Worm (Caenorhabditis elegans): ENCODE measurements around the gene srh-207.

srh-207 gene

DNA sequence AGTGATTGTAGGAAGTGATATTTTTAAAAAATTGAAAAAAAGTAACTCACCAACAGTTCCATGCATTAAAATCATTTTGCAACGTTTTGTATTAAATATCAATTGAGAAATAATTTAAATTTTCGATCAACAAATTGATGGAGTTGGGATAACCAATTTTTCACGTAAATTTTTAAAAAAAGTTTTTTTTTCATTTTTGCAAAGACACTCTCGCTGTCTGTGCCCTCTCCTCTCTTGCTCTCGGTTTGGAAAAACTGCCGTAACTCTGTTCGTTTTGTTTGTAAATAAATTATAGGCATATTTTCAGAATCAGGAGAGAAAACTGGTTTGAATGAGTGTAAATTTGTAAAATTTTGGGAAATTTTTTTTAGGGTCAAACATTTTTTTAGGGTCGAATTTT is 12.2 kb downstream of the srh-207 start, which contains the start of gene Y51A2B.16:
Gene Y51A2B.16, minus strand, starts transcription at position 101 of the 400 bp plus-strand sequence.
- TF ChIP-seq elt-2 (tag; optimal IDR thresholded peaks at IDR 0.05) (no peak), nhr-25 (tag; optimal IDR thresholded peaks at IDR 0.05) (no peak), pqm-1 (tag; optimal IDR thresholded peaks at IDR 0.05) (no peak), ama-1 (optimal IDR thresholded peaks at IDR 0.05) (no peak), sea-2 (GFP tag; optimal IDR thresholded peaks at IDR 0.05) (no peak), nhr-76 (tag; optimal IDR thresholded peaks at IDR 0.05) (no peak)

DNA sequence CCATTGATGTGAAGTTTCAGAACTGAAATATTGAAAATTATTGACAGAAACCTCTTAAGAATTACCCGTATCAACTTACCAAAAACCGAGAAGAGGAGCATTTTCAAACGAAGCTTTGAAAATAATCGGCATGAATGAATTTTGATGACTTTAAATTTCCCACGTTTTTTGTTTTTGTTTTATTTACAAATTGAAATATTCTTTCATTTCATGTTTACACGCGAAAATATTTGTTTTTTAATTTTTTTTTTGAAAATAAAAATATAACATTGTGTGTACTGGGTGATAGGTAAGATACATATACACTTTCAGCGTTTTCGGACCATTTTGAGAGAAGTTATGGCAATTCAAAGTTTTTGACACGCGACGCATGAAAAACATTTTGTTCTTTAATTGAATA is 14.4 kb downstream of the srh-207 start, which contains the start of gene Y51A2B.9:
Gene Y51A2B.9, minus strand, starts transcription at position 101 of the 400 bp plus-strand sequence.
- no peak for TF ChIP-seq ceh-28 (tag; optimal IDR thresholded peaks at IDR 0.05)
- no peak for TF ChIP-seq nhr-43 (tag; optimal IDR thresholded peaks at IDR 0.05; ENCODE audit: poor library complexity, severe bottlenecking)
- TF ChIP-seq ceh-16 (tag; optimal IDR thresholded peaks at IDR 0.05): no peak

DNA sequence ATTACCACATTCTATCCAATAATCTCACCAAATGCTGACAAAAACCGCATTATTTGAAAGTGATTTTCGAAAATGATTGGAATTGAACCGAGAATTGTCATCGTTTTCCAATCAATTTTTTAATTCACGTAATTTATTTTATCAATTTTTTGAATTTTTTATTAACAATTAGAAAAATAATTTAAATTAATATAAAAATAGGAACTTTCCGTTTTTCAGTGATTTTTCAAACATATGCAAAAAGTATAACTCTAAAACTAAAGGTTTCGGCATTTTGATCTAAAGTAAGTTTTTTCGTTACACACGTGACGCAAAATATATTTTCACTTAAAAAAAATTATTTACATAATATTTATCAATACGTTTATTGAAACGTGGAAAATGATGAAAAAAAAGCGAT is 15.8 kb downstream of the srh-207 start, which contains the start of gene Y51A2B.6:
Gene Y51A2B.6, minus strand, starts transcription at position 101 of the 400 bp plus-strand sequence.
- no peak for TF ChIP-seq ztf-4 (tag; optimal IDR thresholded peaks at IDR 0.05)
- no peak for TF ChIP-seq nhr-43 (tag; optimal IDR thresholded peaks at IDR 0.05; ENCODE audit: poor library complexity, severe bottlenecking)
- TF ChIP-seq daf-12 (tag; optimal IDR thresholded peaks at IDR 0.05): no peak
- TF ChIP-seq elt-2 (tag; optimal IDR thresholded peaks at IDR 0.05): no peak
- TF ChIP-seq nhr-25 (tag; optimal IDR thresholded peaks at IDR 0.05): no peak
- no peak for TF ChIP-seq skn-1 (tag; optimal IDR thresholded peaks at IDR 0.05)
- TF ChIP-seq ztf-11 (tag; optimal IDR thresholded peaks at IDR 0.05): no peak
- no peak for TF ChIP-seq elt-3 (tag; optimal IDR thresholded peaks at IDR 0.05)
- no peak for TF ChIP-seq aly-2 (tag; optimal IDR thresholded peaks at IDR 0.05)
- no peak for TF ChIP-seq tbx-2 (tag; optimal IDR thresholded peaks at IDR 0.05)
- TF ChIP-seq unc-62 (GFP tag; optimal IDR thresholded peaks at IDR 0.05): no peak
- TF ChIP-seq nhr-67 (tag; optimal IDR thresholded peaks at IDR 0.05): no peak
- no peak for TF ChIP-seq lin-15B (tag; optimal IDR thresholded peaks at IDR 0.05)
- no peak for TF ChIP-seq sea-2 (GFP tag; optimal IDR thresholded peaks at IDR 0.05)
- TF ChIP-seq fos-1 (tag; optimal IDR thresholded peaks at IDR 0.05): no peak
- no peak for TF ChIP-seq jun-1 (tag; optimal IDR thresholded peaks at IDR 0.05)
- no peak for TF ChIP-seq ZK546.5 (tag; optimal IDR thresholded peaks at IDR 0.05)
- TF ChIP-seq nhr-76 (tag; optimal IDR thresholded peaks at IDR 0.05): no peak
- TF ChIP-seq snpc-4 (tag; optimal IDR thresholded peaks at IDR 0.05): no peak

DNA sequence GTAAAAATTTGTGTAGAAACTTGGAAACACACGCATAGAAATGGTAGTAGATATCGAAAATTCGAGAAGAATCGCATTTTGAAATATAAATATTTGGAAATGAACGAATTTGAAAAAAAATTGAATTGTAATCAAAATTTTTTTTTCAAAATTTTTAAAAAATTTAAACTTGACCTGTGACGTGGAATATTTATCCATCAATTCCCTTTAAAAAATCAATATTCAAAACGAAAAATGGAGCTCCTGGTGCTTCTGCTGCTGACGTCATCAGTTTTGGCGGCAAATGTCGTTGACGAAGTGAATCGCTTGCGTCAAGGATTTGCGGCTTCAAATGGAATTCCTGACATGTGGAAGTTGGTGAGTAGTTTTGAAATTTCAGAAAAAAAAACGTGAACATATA is 21.0 kb downstream of the srh-207 start, which contains the start of the genes Y51A2B.4 and Y51A2B.5:
Gene Y51A2B.4, minus strand, starts transcription at position 101 of the 400 bp plus-strand sequence.
Gene Y51A2B.5, plus strand, starts transcription at position 232 of the 400 bp plus-strand sequence.
- no peak for TF ChIP-seq nhr-11 (tag; optimal IDR thresholded peaks at IDR 0.05)
- TF ChIP-seq egl-27 (tag; optimal IDR thresholded peaks at IDR 0.05): no peak
- no peak for TF ChIP-seq elt-2 (tag; optimal IDR thresholded peaks at IDR 0.05)

DNA sequence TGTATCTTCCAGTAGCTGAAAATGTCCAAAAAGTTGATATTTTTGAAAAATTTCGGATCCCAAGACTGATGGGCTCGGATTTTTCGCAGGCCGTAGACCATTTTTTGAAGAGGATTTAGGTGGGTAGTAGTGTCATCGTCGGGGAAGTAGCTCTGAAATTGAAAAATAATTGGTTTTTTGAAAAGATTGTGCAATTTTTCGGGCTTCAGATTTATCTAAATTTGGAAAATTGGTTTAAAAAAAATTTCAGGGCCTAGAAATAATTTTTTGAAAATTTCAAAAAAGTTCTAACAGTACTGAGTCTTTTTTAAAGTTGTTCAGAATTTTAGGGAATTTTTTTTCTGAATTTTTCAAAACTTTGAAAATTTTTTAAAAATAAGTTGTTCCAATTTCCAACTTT is 27.5 kb downstream of the srh-207 start, which contains the start of gene nhr-288:
Gene nhr-288, minus strand, starts transcription at position 101 of the 400 bp plus-strand sequence.
- TF ChIP-seq lin-39 (tag; optimal IDR thresholded peaks at IDR 0.05): no peak
- TF ChIP-seq nhr-28 (tag; optimal IDR thresholded peaks at IDR 0.05): no peak
- no peak for TF ChIP-seq R02D3.7 (tag; optimal IDR thresholded peaks at IDR 0.05)
- no peak for TF ChIP-seq ceh-82 (tag; optimal IDR thresholded peaks at IDR 0.05)
- TF ChIP-seq tbx-2 (tag; optimal IDR thresholded peaks at IDR 0.05): no peak
- TF ChIP-seq ama-1 (optimal IDR thresholded peaks at IDR 0.05): no peak
- TF ChIP-seq ztf-11 (tag; optimal IDR thresholded peaks at IDR 0.05): no peak
- TF ChIP-seq ceh-16 (tag; optimal IDR thresholded peaks at IDR 0.05): no peak
- TF ChIP-seq fos-1 (tag; optimal IDR thresholded peaks at IDR 0.05): no peak
- no peak for TF ChIP-seq unc-62 (GFP tag; optimal IDR thresholded peaks at IDR 0.05)
- no peak for TF ChIP-seq eor-1 (tag; optimal IDR thresholded peaks at IDR 0.05)
- no peak for TF ChIP-seq nhr-12 (tag; optimal IDR thresholded peaks at IDR 0.05)
- no peak for TF ChIP-seq fkh-2 (tag; optimal IDR thresholded peaks at IDR 0.05)
- no peak for TF ChIP-seq unc-39 (tag; optimal IDR thresholded peaks at IDR 0.05)
- no peak for TF ChIP-seq nhr-23 (tag; optimal IDR thresholded peaks at IDR 0.05)
- TF ChIP-seq aly-2 (tag; optimal IDR thresholded peaks at IDR 0.05): no peak
- no peak for TF ChIP-seq egl-5 (tag; optimal IDR thresholded peaks at IDR 0.05)
- no peak for TF ChIP-seq skn-1 (tag; optimal IDR thresholded peaks at IDR 0.05)
- TF ChIP-seq elt-1 (tag; optimal IDR thresholded peaks at IDR 0.05): no peak

Measured in whole organism, L3 larva.